Fruit fly (Drosophila melanogaster): Measurements from ENCODE around the gene Aatf.

dm6 chr2L:6741980-6742591 is 24.7 kb downstream of the Aatf start, which contains the start of gene meng:
- no peak for TF ChIP-seq insv (optimal IDR thresholded peaks at IDR 0.05)
- TF ChIP-seq h (optimal IDR thresholded peaks at IDR 0.05), result no peak
- TF ChIP-seq ttk (optimal IDR thresholded peaks at IDR 0.05), result no peak
- no peak for TF ChIP-seq Sin3A (optimal IDR thresholded peaks at IDR 0.05)
- TF ChIP-seq psq (optimal IDR thresholded peaks at IDR 0.05), result no peak

All from Kc167 (cell line).